Fruit fly (Drosophila melanogaster) whole organism, prepupa: ENCODE results near the gene ClpP.
A peak's percentile ranks its signal among the peaks of the same experiment; 100 is the strongest.

ENCODE experiments used
- CG10631 ChIP-seq: fragments of 200-800 bp; sonication (Bioruptor generic); optimal IDR thresholded peaks from 2 replicates; lab custom pipeline; 2016; ENCODE audit warnings: missing biosample characterization, missing genetic modification characterization
- CG11762 ChIP-seq: fragments of 200-800 bp; sonication (Bioruptor generic); optimal IDR thresholded peaks from 3 replicates; lab custom pipeline; 2016; ENCODE audit warnings: missing biosample characterization, missing genetic modification characterization; ENCODE audit not compliant: insufficient read depth
- CG11902 ChIP-seq: fragments of 200-800 bp; sonication (Bioruptor generic); optimal IDR thresholded peaks from 3 replicates; lab custom pipeline; 2016; ENCODE audit warnings: missing biosample characterization, missing genetic modification characterization
- CG1621 ChIP-seq: fragments of 200-800 bp; sonication (Bioruptor generic); optimal IDR thresholded peaks from 3 replicates; lab custom pipeline; 2018; ENCODE audit warnings: missing biosample characterization, mild to moderate bottlenecking, missing genetic modification characterization
- CG31627 ChIP-seq: fragments of 200-800 bp; sonication (Bioruptor generic); optimal IDR thresholded peaks from 3 replicates; lab custom pipeline; 2016; ENCODE audit warnings: missing biosample characterization, missing genetic modification characterization
- CG32006 ChIP-seq: fragments of 200-800 bp; sonication (Bioruptor generic); optimal IDR thresholded peaks from 3 replicates; lab custom pipeline; 2017; ENCODE audit warnings: missing biosample characterization, mild to moderate bottlenecking, missing genetic modification characterization
- CG3919 ChIP-seq: fragments of 200-800 bp; sonication (Bioruptor generic); optimal IDR thresholded peaks from 3 replicates; lab custom pipeline; 2016; ENCODE audit warnings: missing biosample characterization, missing genetic modification characterization
- CG4318 ChIP-seq: fragments of 200-800 bp; sonication (Bioruptor generic); optimal IDR thresholded peaks from 3 replicates; lab custom pipeline; 2017; ENCODE audit warnings: missing biosample characterization, mild to moderate bottlenecking, missing genetic modification characterization
- CG6792 ChIP-seq: fragments of 200-800 bp; sonication (Bioruptor generic); optimal IDR thresholded peaks from 3 replicates; lab custom pipeline; 2016; ENCODE audit warnings: missing biosample characterization, missing genetic modification characterization
- CG6854 ChIP-seq: fragments of 200-800 bp; sonication (Bioruptor generic); optimal IDR thresholded peaks from 2 replicates; lab custom pipeline; 2017; ENCODE audit warnings: missing biosample characterization, mild to moderate bottlenecking, missing genetic modification characterization
- CG8319 ChIP-seq: fragments of 200-800 bp; sonication (Bioruptor generic); optimal IDR thresholded peaks from 3 replicates; lab custom pipeline; 2016; ENCODE audit warnings: missing biosample characterization, missing genetic modification characterization
- CG8632 ChIP-seq: fragments of 200-800 bp; sonication (Bioruptor generic); optimal IDR thresholded peaks from 3 replicates; lab custom pipeline; 2016; ENCODE audit warnings: missing biosample characterization, missing genetic modification characterization
- Eip75B ChIP-seq: fragments of 200-800 bp; sonication (Bioruptor generic); optimal IDR thresholded peaks from 3 replicates; lab custom pipeline; 2016; ENCODE audit warnings: missing biosample characterization, missing genetic modification characterization
- Eip78C ChIP-seq: fragments of 200-800 bp; sonication (Bioruptor generic); peaks from one replicate; lab custom pipeline; 2016; ENCODE audit warnings: missing biosample characterization, missing genetic modification characterization
- Eip93F ChIP-seq: fragments of 200-800 bp; sonication (Bioruptor generic); optimal IDR thresholded peaks from 2 replicates; lab custom pipeline; 2016; ENCODE audit warnings: missing biosample characterization, mild to moderate bottlenecking, missing genetic modification characterization
- Ets21C ChIP-seq: fragments of 200-800 bp; sonication (Bioruptor generic); optimal IDR thresholded peaks from 3 replicates; lab custom pipeline; 2016; ENCODE audit warnings: missing biosample characterization, missing genetic modification characterization
- Ets96B ChIP-seq: fragments of 200-800 bp; optimal IDR thresholded peaks from 2 replicates; lab custom pipeline; 2019; ENCODE audit warnings: missing biosample characterization, mild to moderate bottlenecking, missing genetic modification characterization, moderate library complexity
- Gug ChIP-seq: fragments of 200-800 bp; sonication (Bioruptor generic); IDR thresholded peaks from 2 replicates; pipeline ENCODE4 v1.3.6; 2022; ENCODE audit warnings: missing biosample characterization, missing genetic modification characterization
- Hr38 ChIP-seq: sonication (Bioruptor generic); optimal IDR thresholded peaks from 2 replicates; lab custom pipeline; 2016; ENCODE audit warnings: missing biosample characterization, missing genetic modification characterization
- Hr39 ChIP-seq: fragments of 200-800 bp; sonication (Bioruptor generic); optimal IDR thresholded peaks from 2 replicates; lab custom pipeline; 2016; ENCODE audit warnings: missing biosample characterization, missing genetic modification characterization
- Hr4 ChIP-seq: fragments of 200-800 bp; sonication (Bioruptor generic); optimal IDR thresholded peaks from 3 replicates; lab custom pipeline; 2016; ENCODE audit warnings: missing biosample characterization, missing genetic modification characterization
- Lpt ChIP-seq: fragments of 200-800 bp; sonication (Bioruptor generic); optimal IDR thresholded peaks from 3 replicates; lab custom pipeline; 2016; ENCODE audit warnings: missing biosample characterization, missing genetic modification characterization
- Met ChIP-seq: fragments of 200-800 bp; sonication (Bioruptor generic); optimal IDR thresholded peaks from 3 replicates; lab custom pipeline; 2016; ENCODE audit warnings: missing biosample characterization, missing genetic modification characterization
- Smox ChIP-seq: fragments of 200-800 bp; sonication (Bioruptor generic); optimal IDR thresholded peaks from 3 replicates; lab custom pipeline; 2016; ENCODE audit warnings: missing biosample characterization, missing genetic modification characterization
- Sox102F ChIP-seq: fragments of 200-800 bp; sonication (Bioruptor generic); optimal IDR thresholded peaks from 2 replicates; lab custom pipeline; 2016; ENCODE audit warnings: missing biosample characterization, mild to moderate bottlenecking, missing genetic modification characterization
- Sox14 ChIP-seq: fragments of 200-800 bp; sonication (Bioruptor generic); optimal IDR thresholded peaks from 3 replicates; lab custom pipeline; 2016; ENCODE audit warnings: missing biosample characterization, missing genetic modification characterization
- Sox15 ChIP-seq: fragments of 200-800 bp; sonication (Bioruptor generic); optimal IDR thresholded peaks from 3 replicates; lab custom pipeline; 2016; ENCODE audit warnings: missing biosample characterization, missing genetic modification characterization
- achi ChIP-seq: fragments of 200-800 bp; sonication (Bioruptor generic); optimal IDR thresholded peaks from 3 replicates; lab custom pipeline; 2016; ENCODE audit warnings: missing biosample characterization, missing genetic modification characterization
- acj6 ChIP-seq: fragments of 200-800 bp; sonication (Bioruptor generic); optimal IDR thresholded peaks from 3 replicates; lab custom pipeline; 2016; ENCODE audit warnings: missing biosample characterization, missing genetic modification characterization
- cyc ChIP-seq: fragments of 200-800 bp; sonication (Bioruptor generic); optimal IDR thresholded peaks from 3 replicates; lab custom pipeline; 2016; ENCODE audit warnings: missing biosample characterization, missing genetic modification characterization
- dac ChIP-seq: fragments of 200-800 bp; sonication (Bioruptor generic); optimal IDR thresholded peaks from 2 replicates; lab custom pipeline; 2017; ENCODE audit warnings: missing biosample characterization, mild to moderate bottlenecking, missing genetic modification characterization
- dsx ChIP-seq: fragments of 200-800 bp; optimal IDR thresholded peaks from 3 replicates; lab custom pipeline; 2019; ENCODE audit warnings: missing biosample characterization, mild to moderate bottlenecking, missing genetic modification characterization, moderate library complexity; ENCODE audit not compliant: poor library complexity, severe bottlenecking
- esn ChIP-seq: fragments of 200-800 bp; sonication (Bioruptor generic); optimal IDR thresholded peaks from 2 replicates; lab custom pipeline; 2016; ENCODE audit warnings: missing biosample characterization, mild to moderate bottlenecking, missing genetic modification characterization, moderate library complexity
- fd59A ChIP-seq: fragments of 200-800 bp; sonication (Bioruptor generic); optimal IDR thresholded peaks from 2 replicates; lab custom pipeline; 2017; ENCODE audit warnings: missing biosample characterization, mild to moderate bottlenecking, missing genetic modification characterization, missing genetic modification reagents
- fd85E ChIP-seq: fragments of 200-800 bp; sonication (Bioruptor generic); optimal IDR thresholded peaks from 3 replicates; lab custom pipeline; 2016; ENCODE audit warnings: missing biosample characterization, missing genetic modification characterization
- fkh ChIP-seq: fragments of 200-800 bp; sonication (Bioruptor generic); optimal IDR thresholded peaks from 3 replicates; lab custom pipeline; 2017; ENCODE audit warnings: missing biosample characterization, mild to moderate bottlenecking, missing genetic modification characterization, moderate library complexity
- lz ChIP-seq: fragments of 200-800 bp; sonication (Bioruptor generic); optimal IDR thresholded peaks from 3 replicates; lab custom pipeline; 2016; ENCODE audit warnings: missing biosample characterization, missing genetic modification characterization
- net ChIP-seq: fragments of 200-800 bp; sonication (Bioruptor generic); optimal IDR thresholded peaks from 3 replicates; lab custom pipeline; 2016; ENCODE audit warnings: missing biosample characterization, missing genetic modification characterization
- pdm3 ChIP-seq: fragments of 200-800 bp; sonication (Bioruptor generic); optimal IDR thresholded peaks from 3 replicates; lab custom pipeline; 2016; ENCODE audit warnings: missing biosample characterization, missing genetic modification characterization
- salr ChIP-seq, 2 experiments: fragments of 200-800 bp; sonication (Bioruptor generic); optimal IDR thresholded peaks; 3 replicates each; lab custom pipeline; 2016 to 2018; ENCODE audit warnings: missing biosample characterization in 2 of 2, missing genetic modification characterization in 2 of 2, mild to moderate bottlenecking in 1 of 2
- spab ChIP-seq: fragments of 200-800 bp; sonication (Bioruptor generic); optimal IDR thresholded peaks from 2 replicates; lab custom pipeline; 2017; ENCODE audit warnings: missing biosample characterization, mild to moderate bottlenecking, missing genetic modification characterization, missing genetic modification reagents
- svp ChIP-seq: fragments of 200-800 bp; sonication (Bioruptor generic); peaks from one replicate; lab custom pipeline; 2016; ENCODE audit warnings: missing biosample characterization, missing genetic modification characterization
- topi ChIP-seq: fragments of 200-800 bp; sonication (Bioruptor generic); optimal IDR thresholded peaks from 3 replicates; lab custom pipeline; 2016; ENCODE audit warnings: missing biosample characterization, missing genetic modification characterization
- vri ChIP-seq: fragments of 200-800 bp; sonication (Bioruptor generic); optimal IDR thresholded peaks from 3 replicates; lab custom pipeline; 2016; ENCODE audit warnings: missing biosample characterization, mild to moderate bottlenecking, missing genetic modification characterization

ClpP gene

dm6 chr2L:10339841-10340240, 16.8 kb upstream of the ClpP start:
- TF ChIP-seq Eip78C: peak; percentile 24
- peak; percentile 71 for TF ChIP-seq svp (GFP tag; lab: Kevin White, UChicago)
- no peak for TF ChIP-seq Sox102F (GFP tag; lab: Kevin White, UChicago)
- TF ChIP-seq fd59A (GFP tag; lab: Kevin White, UChicago): no peak
- TF ChIP-seq Gug: no peak
- no peak for TF ChIP-seq Sox14 (GFP tag; lab: Kevin White, UChicago)
- TF ChIP-seq pdm3: no peak
- TF ChIP-seq, all 60 proteins: peak for 2

- TF ChIP-seq CG8319 (no peak), lz (no peak), Ets96B (peak; percentile 26), vri (GFP tag; lab: Kevin White, UChicago) (peak; percentile 35), cyc (no peak), achi (peak; percentile 95), Ets21C (GFP tag; lab: Kevin White, UChicago) (no peak), Hr4 (GFP tag; lab: Kevin White, UChicago) (peak; percentile 16), net (no peak), esn (GFP tag; lab: Kevin White, UChicago) (peak; percentile 29), Smox (no peak), Hr39 (no peak), CG31627 (GFP tag; lab: Kevin White, UChicago) (no peak), Eip75B (peak; percentile 38), dac (no peak), CG4318 (GFP tag; lab: Kevin White, UChicago) (no peak), acj6 (peak; percentile 3), dsx (peak; percentile 27), CG3919 (GFP tag; lab: Kevin White, UChicago) (no peak), Sox102F (GFP tag; lab: Kevin White, UChicago) (peak; percentile 50), svp (GFP tag; lab: Kevin White, UChicago) (peak; percentile 58), CG8632 (GFP tag; lab: Kevin White, UChicago) (peak; percentile 25), Sox14 (GFP tag; lab: Kevin White, UChicago) (peak; percentile 3), pdm3 (peak; percentile 23), CG6792 (GFP tag; lab: Kevin White, UChicago) (no peak), Met (GFP tag; lab: Kevin White, UChicago) (peak; percentile 13), CG11902 (GFP tag; lab: Kevin White, UChicago) (no peak), fkh (GFP tag; lab: Kevin White, UChicago) (no peak), CG10631 (GFP tag; lab: Kevin White, UChicago) (peak; percentile 10), CG32006 (GFP tag; lab: Kevin White, UChicago) (no peak), salr (GFP tag; optimal IDR thresholded peaks at IDR 0.05; lab: Kevin White, UChicago) (no peak), Eip93F (GFP tag; lab: Kevin White, UChicago) (peak; percentile 17), topi (GFP tag; lab: Kevin White, UChicago) (no peak)
Measured at dm6 chr2L:10341405-10341804, 15.2 kb upstream of the ClpP start, which contains the start of gene CG31715. Gene CG31715, plus strand, starts transcription at chr2L:10341616.

- TF ChIP-seq cyc (no peak), CG31627 (GFP tag; lab: Kevin White, UChicago) (no peak), CG6854 (GFP tag; lab: Kevin White, UChicago) (no peak), Sox102F (GFP tag; lab: Kevin White, UChicago) (no peak), CG1621 (tag; lab: Kevin White, UChicago) (no peak), CG32006 (GFP tag; lab: Kevin White, UChicago) (no peak), Hr38 (no peak), spab (GFP tag; lab: Kevin White, UChicago) (no peak), Lpt (GFP tag; lab: Kevin White, UChicago) (no peak), CG11762 (GFP tag; lab: Kevin White, UChicago) (no peak), Sox15 (GFP tag; lab: Kevin White, UChicago) (no peak), topi (GFP tag; lab: Kevin White, UChicago) (no peak), CG4318 (GFP tag; lab: Kevin White, UChicago) (no peak), achi (no peak), lz (no peak), fd85E (GFP tag; lab: Kevin White, UChicago) (no peak)
Measured at dm6 chr2L:10342471-10342870, 14.1 kb upstream of the ClpP start, which contains the start of gene Sps2. Gene Sps2, plus strand, starts transcription at chr2L:10342594.
